Worm (Caenorhabditis elegans): ENCODE measurements around the gene lips-8.

lips-8 gene

ce11 chrX:14938188-14938587, 39.9 kb downstream of the lips-8 start:
- no peak for TF ChIP-seq C38D4.7 (GFP tag; optimal IDR thresholded peaks at IDR 0.05)
- no peak for TF ChIP-seq fkh-6 (tag; optimal IDR thresholded peaks at IDR 0.05)
- no peak for TF ChIP-seq unc-42 (tag; optimal IDR thresholded peaks at IDR 0.05)
- no peak for TF ChIP-seq lin-11 (tag; optimal IDR thresholded peaks at IDR 0.05)
- TF ChIP-seq sox-2 (GFP tag; IDR thresholded peaks at IDR 0.05), result no peak
- TF ChIP-seq ttx-3 (tag; optimal IDR thresholded peaks at IDR 0.05), result no peak
- TF ChIP-seq pros-1 (tag; optimal IDR thresholded peaks at IDR 0.05), result no peak
- TF ChIP-seq T23F11.4 (GFP tag; optimal IDR thresholded peaks at IDR 0.05), result no peak
- TF ChIP-seq tbx-2 (tag; optimal IDR thresholded peaks at IDR 0.05), result no peak
- no peak for TF ChIP-seq pha-2 (tag; optimal IDR thresholded peaks at IDR 0.05)
- TF ChIP-seq gmeb-2 (tag; optimal IDR thresholded peaks at IDR 0.05), result no peak
- no peak for TF ChIP-seq ztf-16 (tag; optimal IDR thresholded peaks at IDR 0.05)
- no peak for TF ChIP-seq ceh-24 (tag; optimal IDR thresholded peaks at IDR 0.05)
- no peak for TF ChIP-seq lim-6 (tag; optimal IDR thresholded peaks at IDR 0.05)
- TF ChIP-seq pag-3 (tag; optimal IDR thresholded peaks at IDR 0.05; ENCODE audit: borderline replicate concordance), result no peak
- TF ChIP-seq unc-55 (GFP tag; optimal IDR thresholded peaks at IDR 0.05), result no peak

ce11 chrX:14946217-14946463, 47.8 kb downstream of the lips-8 start, which contains the start of gene mrp-5:
mrp-5 (minus strand) TSS chrX:14946317.
- no peak for TF ChIP-seq ceh-14 (tag; optimal IDR thresholded peaks at IDR 0.05)
- no peak for TF ChIP-seq hlh-13 (GFP tag; optimal IDR thresholded peaks at IDR 0.05)
- no peak for TF ChIP-seq sox-4 (tag; optimal IDR thresholded peaks at IDR 0.05)
- no peak for TF ChIP-seq ceh-45 (GFP tag; IDR thresholded peaks at IDR 0.05)
- no peak for TF ChIP-seq ama-1 (optimal IDR thresholded peaks at IDR 0.05)
- no peak for TF ChIP-seq ceh-22 (tag; optimal IDR thresholded peaks at IDR 0.05)
- no peak for TF ChIP-seq odd-2 (tag; optimal IDR thresholded peaks at IDR 0.05)
- TF ChIP-seq gmeb-2 (tag; optimal IDR thresholded peaks at IDR 0.05), result no peak
- TF ChIP-seq che-1 (tag; optimal IDR thresholded peaks at IDR 0.05), result no peak
- no peak for TF ChIP-seq sox-2 (GFP tag; IDR thresholded peaks at IDR 0.05)
- TF ChIP-seq ceh-18 (tag; optimal IDR thresholded peaks at IDR 0.05), result no peak
- TF ChIP-seq tbx-7 (tag; optimal IDR thresholded peaks at IDR 0.05), result no peak
- no peak for TF ChIP-seq hlh-8 (tag; optimal IDR thresholded peaks at IDR 0.05)
- TF ChIP-seq syd-9 (tag; optimal IDR thresholded peaks at IDR 0.05), result no peak
- no peak for TF ChIP-seq ceh-34 (tag; optimal IDR thresholded peaks at IDR 0.05)
- TF ChIP-seq npax-4 (tag; optimal IDR thresholded peaks at IDR 0.05), result no peak
- TF ChIP-seq ahr-1 (tag; optimal IDR thresholded peaks at IDR 0.05), result no peak

ce11 chrX:14946464-14947354, 48.4 kb downstream of the lips-8 start:
- peak; percentile 8 for TF ChIP-seq sdc-2 (tag; optimal IDR thresholded peaks at IDR 0.05)
- no peak for TF ChIP-seq hlh-13 (GFP tag; optimal IDR thresholded peaks at IDR 0.05)
- TF ChIP-seq ceh-19 (GFP tag; optimal IDR thresholded peaks at IDR 0.05), result no peak
- TF ChIP-seq pqm-1 (tag; optimal IDR thresholded peaks at IDR 0.05), result peak; percentile 12
- TF ChIP-seq dmd-4 (tag; optimal IDR thresholded peaks at IDR 0.05; ENCODE audit: borderline replicate concordance), result no peak
- peak; percentile 92 for TF ChIP-seq hlh-30 (tag; optimal IDR thresholded peaks at IDR 0.05; ENCODE audit: insufficient read depth)
- peak; percentile 24 for TF ChIP-seq tbx-2 (tag; optimal IDR thresholded peaks at IDR 0.05)
- TF ChIP-seq T23F11.4 (GFP tag; optimal IDR thresholded peaks at IDR 0.05), result no peak
- peak; percentile 93 for TF ChIP-seq elt-2 (tag; optimal IDR thresholded peaks at IDR 0.05)

- TF ChIP-seq hlh-13 (GFP tag; optimal IDR thresholded peaks at IDR 0.05) (no peak), dve-1 (tag; optimal IDR thresholded peaks at IDR 0.05) (no peak), dmd-4 (tag; optimal IDR thresholded peaks at IDR 0.05; ENCODE audit: borderline replicate concordance) (no peak), K02D7.2 (tag; optimal IDR thresholded peaks at IDR 0.05) (no peak)
Observed at ce11 chrX:14947355-14947668, 49.0 kb downstream of the lips-8 start.
